Fruit fly (Drosophila melanogaster): ENCODE measurements around the gene CG13771.

CG13771 gene

DNA sequence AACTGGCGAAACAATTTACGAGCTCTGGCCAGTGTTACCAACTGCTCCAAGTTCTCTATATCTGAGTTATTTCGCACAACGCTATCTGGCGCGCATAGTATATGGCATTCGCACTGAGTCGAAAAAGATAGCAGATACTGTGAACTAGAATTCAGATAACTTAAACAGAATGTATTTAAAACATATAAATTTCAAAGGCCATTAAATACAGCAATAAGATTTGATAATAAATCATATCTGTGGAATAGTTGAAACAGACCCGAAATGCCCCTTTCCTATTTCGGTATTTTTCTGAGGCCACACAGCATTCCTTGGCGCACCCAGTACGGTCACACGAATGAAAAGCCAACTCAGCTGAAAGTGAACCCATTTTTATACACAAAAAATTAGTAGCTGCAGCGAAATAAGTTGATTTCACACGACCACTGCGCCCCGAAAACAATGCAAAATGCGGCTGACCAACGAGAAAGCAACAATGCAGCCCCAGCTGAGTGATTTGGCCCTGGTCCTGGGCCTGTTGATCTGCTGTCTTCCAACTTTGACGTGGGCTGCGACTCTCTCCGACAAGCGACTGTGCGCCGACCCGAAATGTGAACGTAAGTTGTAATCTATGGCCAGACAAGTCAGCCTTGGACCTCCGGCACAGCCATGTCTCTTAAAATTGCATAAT is 14.2 kb downstream of the CG13771 start, which contains the start of the genes CG31635 and Tango1 (continued):
- TF ChIP-seq H15 (GFP tag; IDR thresholded peaks at IDR 0.05) = no peak
- TF ChIP-seq Kr (GFP tag; optimal IDR thresholded peaks at IDR 0.05) = no peak
- no peak for TF ChIP-seq ac (GFP tag; optimal IDR thresholded peaks at IDR 0.05)
- TF ChIP-seq ap (GFP tag; IDR thresholded peaks at IDR 0.05) = no peak
- no peak for TF ChIP-seq CG16863 (GFP tag; optimal IDR thresholded peaks at IDR 0.05)
- TF ChIP-seq CoRest (tag; optimal IDR thresholded peaks at IDR 0.05) = no peak
- TF ChIP-seq ken (GFP tag; IDR thresholded peaks at IDR 0.05) = no peak
- TF ChIP-seq CG12659 (GFP tag; optimal IDR thresholded peaks at IDR 0.05) = peak; percentile 71
- no peak for TF ChIP-seq CG42726 (GFP tag; IDR thresholded peaks at IDR 0.05; ENCODE audit: partially characterized antibody)
- no peak for TF ChIP-seq CG9817 (tag; optimal IDR thresholded peaks at IDR 0.05)
- TF ChIP-seq CG32772 (GFP tag; IDR thresholded peaks at IDR 0.05) = no peak
- TF ChIP-seq CG2678 (tag; optimal IDR thresholded peaks at IDR 0.05) = no peak
- 0 out of 2 replicates have a peak, but pooled peaks have one; percentile 14 for TF ChIP-seq CG14441 (GFP tag; IDR thresholded peaks at IDR 0.05)
- TF ChIP-seq MTF-1 (GFP tag; optimal IDR thresholded peaks at IDR 0.05; ENCODE audit: borderline replicate concordance) = no peak
- peak; percentile 33 for TF ChIP-seq CG2712 (tag; optimal IDR thresholded peaks at IDR 0.05)
- no peak for TF ChIP-seq psq (GFP tag; optimal IDR thresholded peaks at IDR 0.05)
- no peak for TF ChIP-seq Fer3 (tag; optimal IDR thresholded peaks at IDR 0.05)
- TF ChIP-seq CG17912 (GFP tag; optimal IDR thresholded peaks at IDR 0.05) = no peak
- TF ChIP-seq pros (GFP tag; optimal IDR thresholded peaks at IDR 0.05) = no peak
- no peak for TF ChIP-seq Taf1 (GFP tag; IDR thresholded peaks at IDR 0.05)
- no peak for TF ChIP-seq CG18262 (tag; optimal IDR thresholded peaks at IDR 0.05)
- TF ChIP-seq sna (GFP tag; IDR thresholded peaks at IDR 0.05; ENCODE audit: partially characterized antibody) = no peak
- no peak for TF ChIP-seq CG5953 (GFP tag; IDR thresholded peaks at IDR 0.05)
- peak; percentile 76 for TF ChIP-seq E2f2 (GFP tag; IDR thresholded peaks at IDR 0.05)
- no peak for TF ChIP-seq Lpt (GFP tag; optimal IDR thresholded peaks at IDR 0.05)
- TF ChIP-seq CG4424 (GFP tag; optimal IDR thresholded peaks at IDR 0.05) = no peak
- no peak for TF ChIP-seq gt (GFP tag; IDR thresholded peaks at IDR 0.05)
- no peak for TF ChIP-seq bigmax (GFP tag; optimal IDR thresholded peaks at IDR 0.05)
- no peak for TF ChIP-seq kah (GFP tag; optimal IDR thresholded peaks at IDR 0.05)
- no peak for TF ChIP-seq Blimp-1 (GFP tag; optimal IDR thresholded peaks at IDR 0.05)
- TF ChIP-seq inv (GFP tag; IDR thresholded peaks at IDR 0.05; ENCODE audit: partially characterized antibody) = no peak; the same call in 1 of the 2 replicates
- no peak for TF ChIP-seq CG15011 (GFP tag; optimal IDR thresholded peaks at IDR 0.05)
- TF ChIP-seq cg (GFP tag; optimal IDR thresholded peaks at IDR 0.05) = no peak
- no peak for TF ChIP-seq maf-S (GFP tag; optimal IDR thresholded peaks at IDR 0.05)
- TF ChIP-seq CG8290 (GFP tag; optimal IDR thresholded peaks at IDR 0.05) = peak; percentile 24
- no peak for TF ChIP-seq CG8290 (tag; optimal IDR thresholded peaks at IDR 0.05)
- TF ChIP-seq Dbx (GFP tag; IDR thresholded peaks at IDR 0.05) = 0 out of 3 replicates have a peak, but pooled peaks have one; percentile 52
- TF ChIP-seq CG34224 (GFP tag; IDR thresholded peaks at IDR 0.05; ENCODE audit: partially characterized antibody) = no peak
- TF ChIP-seq ERR (GFP tag; optimal IDR thresholded peaks at IDR 0.05) = no peak

DNA sequence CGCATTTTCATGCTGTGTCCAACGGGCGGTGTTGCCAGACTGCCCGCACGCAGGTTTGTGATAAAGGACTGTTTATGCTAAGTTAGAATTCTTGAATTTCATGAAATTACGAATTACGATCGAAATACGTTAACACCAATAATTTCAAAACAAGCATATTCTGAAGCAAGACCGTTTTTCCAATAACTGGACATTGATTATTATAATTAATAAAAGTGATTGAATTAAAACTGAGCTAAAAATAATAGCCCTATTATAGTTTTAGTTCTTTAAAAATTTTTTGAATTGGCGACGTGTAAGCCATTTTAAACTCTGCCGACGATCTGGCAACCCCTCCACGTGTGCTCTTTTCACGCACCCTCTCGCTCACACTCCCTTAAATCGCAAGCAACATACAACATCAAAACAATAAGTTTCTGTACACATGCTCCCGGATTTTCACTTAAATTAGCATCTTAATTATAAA is 15.2 kb downstream of the CG13771 start:
- TF ChIP-seq schlank (tag; optimal IDR thresholded peaks at IDR 0.05) (peak; percentile 85), CG32767 (GFP tag; IDR thresholded peaks at IDR 0.05) (peak; percentile 93), CG12299 (tag; optimal IDR thresholded peaks at IDR 0.05) (peak; percentile 93), CG34224 (GFP tag; IDR thresholded peaks at IDR 0.05; ENCODE audit: partially characterized antibody) (no peak), Dref (GFP tag; IDR thresholded peaks at IDR 0.05) (no peak), CG9609 (GFP tag; optimal IDR thresholded peaks at IDR 0.05) (peak; percentile 86), CG10565 (GFP tag; optimal IDR thresholded peaks at IDR 0.05) (peak; percentile 75), vfl (GFP tag; optimal IDR thresholded peaks at IDR 0.05) (peak; percentile 91), zfh2 (GFP tag; optimal IDR thresholded peaks at IDR 0.05) (peak; percentile 94), MESR4 (GFP tag; optimal IDR thresholded peaks at IDR 0.05) (peak; percentile 3), CG7556 (GFP tag; optimal IDR thresholded peaks at IDR 0.05) (peak; percentile 96), CG4854 (GFP tag; optimal IDR thresholded peaks at IDR 0.05) (peak; percentile 90), Trl (optimal IDR thresholded peaks at IDR 0.05) (peak; percentile 52 to 74), Trl (GFP tag; optimal IDR thresholded peaks at IDR 0.05) (peak; percentile 93)
